Fruit fly (Drosophila melanogaster) whole organism: Measurements from ENCODE around the gene Dhc93AB.

ENCODE experiments used
- CG8478 ChIP-seq: fragments of >200 bp; optimal IDR thresholded peaks from 2 replicates; lab custom pipeline; 2018; ENCODE audit warnings: inconsistent platforms
- Dll ChIP-seq: fragments of >200 bp; optimal IDR thresholded peaks from 2 replicates; lab custom pipeline; 2017
- EcR ChIP-seq, 2 experiments: fragments of >200 bp; optimal IDR thresholded peaks; 2 replicates each; lab custom pipeline; 2017; ENCODE audit warnings: missing biosample characterization in 2 of 2, missing genetic modification characterization in 2 of 2, missing genetic modification reagents in 2 of 2
- pan ChIP-seq: fragments of >200 bp; optimal IDR thresholded peaks from 2 replicates; lab custom pipeline; 2017
- psq ChIP-seq: fragments of >200 bp; optimal IDR thresholded peaks from 2 replicates; lab custom pipeline; 2017
- usp ChIP-seq: fragments of >200 bp; optimal IDR thresholded peaks from 2 replicates; lab custom pipeline; 2017; ENCODE audit warnings: missing biosample characterization, missing genetic modification characterization, mixed read lengths

Dhc93AB gene

DNA sequence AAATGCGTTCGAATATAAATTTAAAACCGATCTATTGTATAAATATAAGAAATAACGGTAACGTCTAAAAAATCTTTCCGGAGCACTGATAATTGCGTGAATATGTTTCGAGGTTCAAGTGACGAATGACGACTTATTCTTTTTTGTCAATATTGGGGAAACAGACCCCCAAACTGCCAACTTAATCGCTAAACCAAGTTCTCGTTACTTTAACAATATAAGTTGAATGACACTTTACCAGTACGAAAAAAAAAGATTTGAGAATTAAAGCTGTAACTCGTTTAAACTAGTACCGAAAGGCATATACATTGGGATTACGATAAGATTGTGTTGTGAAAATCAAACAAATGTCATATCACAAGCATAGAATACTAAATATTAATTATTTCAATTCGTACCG, 54.5 kb downstream of the Dhc93AB start, which contains the start of gene CG43446:
Gene CG43446 (minus strand): TSS at position 101 of the 400 bp plus-strand sequence.
- TF ChIP-seq usp (GFP tag; lab: Kevin White, UChicago) (no peak), pan (lab: Kevin White, UChicago) (no peak), CG8478 (lab: Kevin White, UChicago) (no peak), psq (lab: Kevin White, UChicago) (no peak), EcR (GFP tag; optimal IDR thresholded peaks at IDR 0.05; lab: Kevin White, UChicago) (no peak), Dll (no peak)

DNA sequence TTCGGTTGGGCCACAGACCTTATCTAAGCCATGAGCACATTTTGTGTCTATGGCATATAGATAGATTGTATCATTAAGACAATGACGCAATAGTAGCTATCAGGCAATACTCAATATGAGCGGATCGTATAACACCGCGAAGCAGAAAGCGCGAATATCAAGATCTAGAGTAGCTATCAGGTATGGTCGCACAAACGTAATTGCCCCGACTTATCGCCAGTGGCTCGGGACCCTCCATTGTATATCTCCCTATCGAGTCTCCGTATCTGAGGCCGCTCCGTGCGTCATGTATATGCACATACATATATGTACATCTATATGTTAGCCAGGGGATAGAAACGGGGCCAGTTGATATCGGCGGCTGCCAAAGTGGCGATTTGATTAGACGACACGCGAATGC, 56.7 kb downstream of the Dhc93AB start:
- TF ChIP-seq usp (GFP tag; lab: Kevin White, UChicago) = no peak
- TF ChIP-seq Dll = no peak
- no peak for TF ChIP-seq psq (lab: Kevin White, UChicago)
- no peak for TF ChIP-seq EcR (GFP tag; optimal IDR thresholded peaks at IDR 0.05; lab: Kevin White, UChicago)
- no peak for TF ChIP-seq CG8478 (lab: Kevin White, UChicago)
- no peak for TF ChIP-seq pan (lab: Kevin White, UChicago)

dm6 chr3R:20984902-20985301, 57.4 kb downstream of the Dhc93AB start:
- TF ChIP-seq pan (lab: Kevin White, UChicago) = no peak
- no peak for TF ChIP-seq Dll
- TF ChIP-seq EcR (GFP tag; optimal IDR thresholded peaks at IDR 0.05; lab: Kevin White, UChicago) = no peak
- TF ChIP-seq psq (lab: Kevin White, UChicago) = no peak
- no peak for TF ChIP-seq CG8478 (lab: Kevin White, UChicago)
- no peak for TF ChIP-seq usp (GFP tag; lab: Kevin White, UChicago)

dm6 chr3R:20984087-20984486, 58.2 kb downstream of the Dhc93AB start:
- TF ChIP-seq Dll (no peak), usp (GFP tag; lab: Kevin White, UChicago) (no peak), pan (lab: Kevin White, UChicago) (no peak), EcR (GFP tag; optimal IDR thresholded peaks at IDR 0.05; lab: Kevin White, UChicago) (no peak), psq (lab: Kevin White, UChicago) (no peak), CG8478 (lab: Kevin White, UChicago) (no peak)

DNA sequence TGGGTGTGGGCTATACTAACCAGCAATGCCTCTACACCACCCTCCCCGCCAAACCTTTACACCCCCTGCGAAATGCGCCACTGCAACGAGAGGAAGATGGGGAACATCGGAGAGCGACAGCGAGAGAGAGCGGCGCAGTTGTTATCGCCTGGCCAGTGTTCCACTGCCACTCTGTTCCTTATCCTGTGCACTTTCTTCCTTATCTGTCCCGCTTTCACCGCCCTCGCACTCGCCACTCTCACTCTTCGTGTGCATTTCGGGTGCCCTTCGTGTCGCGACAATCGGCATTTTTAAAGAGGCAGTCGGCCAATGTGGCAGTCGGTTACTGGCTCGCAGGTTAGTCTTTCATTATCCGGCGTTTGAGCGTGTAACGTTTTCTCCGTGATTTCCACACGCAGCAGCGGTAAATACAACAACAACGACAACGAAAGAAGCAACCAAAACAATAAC, 64.4 kb downstream of the Dhc93AB start, which contains the start of gene Calx:
Gene Calx (plus strand): TSS at position 338 of the 450 bp plus-strand sequence.
- TF ChIP-seq psq (lab: Kevin White, UChicago) (no peak), pan (lab: Kevin White, UChicago) (no peak), Dll (no peak), usp (GFP tag; lab: Kevin White, UChicago) (no peak), EcR (GFP tag; optimal IDR thresholded peaks at IDR 0.05; lab: Kevin White, UChicago) (no peak), CG8478 (lab: Kevin White, UChicago) (no peak)

DNA sequence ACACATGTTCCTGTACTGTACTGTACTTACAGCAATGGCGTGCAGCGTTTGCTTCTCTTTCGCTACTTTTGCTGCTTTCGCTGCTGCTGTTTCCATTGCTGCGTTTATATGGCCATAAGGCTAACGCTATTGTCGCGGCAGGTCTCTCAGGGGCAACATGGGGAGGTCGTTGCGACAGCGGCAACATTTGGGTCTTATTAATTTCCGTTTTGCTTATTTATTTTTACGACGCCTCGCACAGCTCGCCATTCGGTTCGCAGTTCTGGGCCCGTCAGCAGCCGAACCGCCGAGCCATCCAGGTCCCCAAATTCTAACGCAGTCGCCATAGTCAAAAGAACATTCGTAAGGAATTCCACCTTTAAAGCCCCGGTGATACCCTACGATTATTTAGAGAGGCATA, 65.7 kb downstream of the Dhc93AB start:
- TF ChIP-seq usp (GFP tag; lab: Kevin White, UChicago) (no peak), Dll (no peak), EcR (GFP tag; optimal IDR thresholded peaks at IDR 0.05; lab: Kevin White, UChicago) (no peak), CG8478 (lab: Kevin White, UChicago) (no peak), psq (lab: Kevin White, UChicago) (no peak), pan (lab: Kevin White, UChicago) (no peak)
